Worm (Caenorhabditis elegans): ENCODE measurements around the gene pdcd-2.

ce11 chrIII:4453301-4453700 is 35.4 kb upstream of the pdcd-2 start:
- TF ChIP-seq mdl-1 (tag; optimal IDR thresholded peaks at IDR 0.05) (no peak), hlh-30 (tag; optimal IDR thresholded peaks at IDR 0.05; ENCODE audit: insufficient read depth) (no peak), nhr-76 (tag; optimal IDR thresholded peaks at IDR 0.05) (no peak), daf-8 (GFP tag; IDR thresholded peaks at IDR 0.05) (no peak), egl-27 (tag; optimal IDR thresholded peaks at IDR 0.05) (no peak), unc-62 (GFP tag; optimal IDR thresholded peaks at IDR 0.05 in 1 of 2) (no peak), unc-62 (tag; optimal IDR thresholded peaks at IDR 0.05) (no peak), fos-1 (tag; optimal IDR thresholded peaks at IDR 0.05) (no peak), unc-130 (GFP tag; optimal IDR thresholded peaks at IDR 0.05) (no peak), pha-4 (GFP tag; IDR thresholded peaks at IDR 0.05) (no peak), pha-4 (tag; optimal IDR thresholded peaks at IDR 0.05) (no peak), lir-3 (tag; optimal IDR thresholded peaks at IDR 0.05) (no peak), mep-1 (tag; optimal IDR thresholded peaks at IDR 0.05) (no peak)

Measured in whole organism, L4 larva.